Fruit fly (Drosophila melanogaster) whole organism, embryonic: Measurements from ENCODE around the gene pot.

Source experiments
- BtbVII ChIP-seq: fragments of 200-800 bp; sonication (Bioruptor generic); optimal IDR thresholded peaks from 3 replicates; lab custom pipeline; 2017; ENCODE audit warnings: missing biosample characterization, mild to moderate bottlenecking, missing genetic modification characterization
- CG11560 ChIP-seq: fragments of 200-800 bp; sonication (Bioruptor generic); IDR thresholded peaks from 3 replicates; pipeline ENCODE4 v1.3.6; 2022; ENCODE audit warnings: missing biosample characterization, missing genetic modification characterization
- CG13123 ChIP-seq: fragments of 200-800 bp; sonication (Bioruptor generic); optimal IDR thresholded peaks from 2 replicates; lab custom pipeline; 2016; ENCODE audit warnings: missing biosample characterization, missing genetic modification characterization
- CG14860 ChIP-seq: fragments of 200-800 bp; sonication (Bioruptor generic); IDR thresholded peaks from 3 replicates; pipeline ENCODE4 v1.3.6; 2022; ENCODE audit warnings: missing biosample characterization, missing genetic modification characterization; ENCODE audit not compliant: partially characterized antibody
- CG1529 ChIP-seq: fragments of 200-800 bp; sonication (Bioruptor generic); optimal IDR thresholded peaks from 3 replicates; lab custom pipeline; 2018; ENCODE audit warnings: missing biosample characterization, missing genetic modification characterization
- CG16779 ChIP-seq: fragments of 200-800 bp; sonication (Bioruptor generic); IDR thresholded peaks from 2 replicates; pipeline ENCODE4 v1.3.6; 2022; ENCODE audit warnings: missing biosample characterization, missing genetic modification characterization
- CG18619 ChIP-seq: fragments of 200-800 bp; sonication (Bioruptor generic); optimal IDR thresholded peaks from 3 replicates; lab custom pipeline; 2017; ENCODE audit warnings: missing biosample characterization, mild to moderate bottlenecking, missing genetic modification characterization
- CG6175 ChIP-seq: fragments of 200-800 bp; sonication (Bioruptor generic); IDR thresholded peaks from 3 replicates; pipeline ENCODE4 v1.3.6; 2022; ENCODE audit warnings: missing biosample characterization, missing genetic modification characterization
- CG7357 ChIP-seq: fragments of 200-800 bp; sonication (Bioruptor generic); IDR thresholded peaks from 3 replicates; pipeline ENCODE4 v1.3.6; 2022; ENCODE audit warnings: missing biosample characterization, missing genetic modification characterization
- E2f1 ChIP-seq: fragments of 200-800 bp; sonication (Bioruptor generic); IDR thresholded peaks from 2 replicates; pipeline ENCODE4 v1.3.6; 2022; ENCODE audit warnings: missing biosample characterization, missing genetic modification characterization
- GATAe ChIP-seq: fragments of 200-800 bp; sonication (Bioruptor generic); conservative IDR thresholded peaks from 2 replicates; pipeline ENCODE4 v1.3.6; 2022; ENCODE audit warnings: missing biosample characterization, missing genetic modification characterization
- HLH54F ChIP-seq: fragments of 200-800 bp; sonication (Bioruptor generic); optimal IDR thresholded peaks from 3 replicates; lab custom pipeline; 2016; ENCODE audit warnings: missing biosample characterization, missing genetic modification characterization
- Hsf ChIP-seq: fragments of 200-800 bp; sonication (Bioruptor generic); optimal IDR thresholded peaks from 3 replicates; lab custom pipeline; 2016; ENCODE audit warnings: missing biosample characterization, missing genetic modification characterization
- Lpt ChIP-seq: fragments of >200 bp; optimal IDR thresholded peaks from 2 replicates; lab custom pipeline; 2018; ENCODE audit warnings: missing biosample characterization, missing genetic modification characterization
- MTF-1 ChIP-seq: fragments of 200-800 bp; sonication (Bioruptor generic); optimal IDR thresholded peaks from 2 replicates; lab custom pipeline; 2018; ENCODE audit warnings: missing biosample characterization, mild to moderate bottlenecking, missing genetic modification characterization, borderline replicate concordance
- Max ChIP-seq: fragments of 200-800 bp; sonication (Bioruptor generic); optimal IDR thresholded peaks from 2 replicates; lab custom pipeline; 2016; ENCODE audit warnings: missing biosample characterization, mild to moderate bottlenecking, missing genetic modification characterization
- Mes4 ChIP-seq: fragments of 200-800 bp; sonication (Bioruptor generic); optimal IDR thresholded peaks from 2 replicates; lab custom pipeline; 2016; ENCODE audit warnings: missing biosample characterization, missing genetic modification characterization
- Mrtf ChIP-seq: fragments of 200-800 bp; sonication (Bioruptor generic); IDR thresholded peaks from 3 replicates; pipeline ENCODE4 v1.3.6; 2022; ENCODE audit warnings: missing biosample characterization, missing genetic modification characterization
- NC2β ChIP-seq: fragments of 200-800 bp; sonication (Bioruptor generic); optimal IDR thresholded peaks from 2 replicates; lab custom pipeline; 2016; ENCODE audit warnings: missing biosample characterization, missing genetic modification characterization
- Rx ChIP-seq: fragments of 200-800 bp; sonication (Bioruptor generic); IDR thresholded peaks from 2 replicates; pipeline ENCODE4 v1.3.6; 2022; ENCODE audit warnings: missing biosample characterization, missing genetic modification characterization
- Vsx1 ChIP-seq: fragments of 200-800 bp; sonication (Bioruptor generic); optimal IDR thresholded peaks from 2 replicates; lab custom pipeline; 2017; ENCODE audit warnings: missing biosample characterization, mild to moderate bottlenecking, missing genetic modification characterization, missing genetic modification reagents
- aop ChIP-seq: fragments of 200-800 bp; sonication (Bioruptor generic); IDR thresholded peaks from 2 replicates; pipeline ENCODE4 v1.3.6; 2022; ENCODE audit warnings: missing biosample characterization, missing genetic modification characterization
- bab2 ChIP-seq: fragments of 200-800 bp; sonication (Bioruptor generic); optimal IDR thresholded peaks from 2 replicates; lab custom pipeline; 2016; ENCODE audit warnings: missing biosample characterization, missing genetic modification characterization
- bbx ChIP-seq: fragments of 200-800 bp; sonication (Bioruptor generic); IDR thresholded peaks from 2 replicates; pipeline ENCODE4 v1.3.6; 2022; ENCODE audit warnings: missing biosample characterization, missing genetic modification characterization; ENCODE audit not compliant: partially characterized antibody
- bowl ChIP-seq: fragments of 200-800 bp; sonication (Bioruptor generic); IDR thresholded peaks from 2 replicates; pipeline ENCODE4 v1.3.6; 2022; ENCODE audit warnings: missing biosample characterization, missing genetic modification characterization
- corto ChIP-seq: fragments of 200-800 bp; sonication (Bioruptor generic); optimal IDR thresholded peaks from 2 replicates; lab custom pipeline; 2016; ENCODE audit warnings: missing biosample characterization, mild to moderate bottlenecking, missing genetic modification characterization, moderate library complexity
- gcm2 ChIP-seq: fragments of 200-800 bp; sonication (Bioruptor generic); optimal IDR thresholded peaks from 2 replicates; lab custom pipeline; 2016; ENCODE audit warnings: missing biosample characterization, missing genetic modification characterization
- gsb ChIP-seq: fragments of 200-800 bp; sonication (Bioruptor generic); IDR thresholded peaks from 2 replicates; pipeline ENCODE4 v1.3.6; 2022; ENCODE audit warnings: missing biosample characterization, missing genetic modification characterization
- hbn ChIP-seq: fragments of 200-800 bp; sonication (Bioruptor generic); IDR thresholded peaks from 2 replicates; pipeline ENCODE4 v1.3.6; 2022; ENCODE audit warnings: missing biosample characterization, missing genetic modification characterization; ENCODE audit not compliant: partially characterized antibody
- ind ChIP-seq: fragments of 200-800 bp; sonication (Bioruptor generic); optimal IDR thresholded peaks from 3 replicates; lab custom pipeline; 2016; ENCODE audit warnings: missing biosample characterization, missing genetic modification characterization
- ken ChIP-seq: fragments of 200-800 bp; sonication (Bioruptor generic); IDR thresholded peaks from 3 replicates; pipeline ENCODE4 v1.3.6; 2022; ENCODE audit warnings: missing biosample characterization, missing genetic modification characterization
- knrl ChIP-seq: fragments of 200-800 bp; sonication (Bioruptor generic); IDR thresholded peaks from 3 replicates; pipeline ENCODE4 v1.3.6; 2022; ENCODE audit warnings: missing biosample characterization, missing genetic modification characterization; ENCODE audit not compliant: partially characterized antibody
- lola ChIP-seq, 3 experiments: fragments of >200 bp in 2 of 3; fragments of 200-800 bp in 1 of 3; sonication (Bioruptor generic) in 1 of 3; optimal IDR thresholded peaks; 2 replicates each; lab custom pipeline; 2017 to 2019; ENCODE audit warnings: missing biosample characterization in 3 of 3, missing genetic modification characterization in 3 of 3, mild to moderate bottlenecking in 1 of 3, moderate library complexity in 1 of 3
- maf-S ChIP-seq: fragments of 200-800 bp; sonication (Bioruptor generic); optimal IDR thresholded peaks from 2 replicates; lab custom pipeline; 2016; ENCODE audit warnings: missing biosample characterization, missing genetic modification characterization
- odd ChIP-seq: fragments of 200-800 bp; sonication (Bioruptor generic); optimal IDR thresholded peaks from 2 replicates; lab custom pipeline; 2017; ENCODE audit warnings: missing biosample characterization, mild to moderate bottlenecking, missing genetic modification characterization
- otp ChIP-seq: fragments of 200-800 bp; sonication (Bioruptor generic); IDR thresholded peaks from 3 replicates; pipeline ENCODE4, ENCODE4 v1.3.6; 2022; ENCODE audit warnings: missing biosample characterization, missing genetic modification characterization
- pfk ChIP-seq: fragments of 200-800 bp; sonication (Bioruptor generic); optimal IDR thresholded peaks from 2 replicates; lab custom pipeline; 2018; ENCODE audit warnings: missing biosample characterization, mild to moderate bottlenecking, missing genetic modification characterization, moderate library complexity
- pita ChIP-seq: fragments of 200-800 bp; sonication (Bioruptor generic); optimal IDR thresholded peaks from 2 replicates; lab custom pipeline; 2017; ENCODE audit warnings: missing biosample characterization, mild to moderate bottlenecking, missing genetic modification characterization
- pum ChIP-seq: fragments of 200-800 bp; sonication (Bioruptor generic); optimal IDR thresholded peaks from 2 replicates; lab custom pipeline; 2016; ENCODE audit warnings: missing biosample characterization, missing genetic modification characterization
- run ChIP-seq: fragments of 200-800 bp; sonication (Bioruptor generic); optimal IDR thresholded peaks from 3 replicates; lab custom pipeline; 2018; ENCODE audit warnings: missing biosample characterization, mild to moderate bottlenecking, missing genetic modification characterization
- salm ChIP-seq: fragments of 200-800 bp; sonication (Bioruptor generic); optimal IDR thresholded peaks from 2 replicates; lab custom pipeline; 2018; ENCODE audit warnings: missing biosample characterization, mild to moderate bottlenecking, missing genetic modification characterization
- sc ChIP-seq, 3 experiments: fragments of >200 bp in 2 of 3; fragments of 200-800 bp in 1 of 3; sonication (Bioruptor generic) in 1 of 3; optimal IDR thresholded peaks; 2 replicates in 2 of 3; 3 replicates in 1 of 3; lab custom pipeline; 2017; ENCODE audit warnings: mild to moderate bottlenecking in 1 of 3, missing biosample characterization in 1 of 3, missing genetic modification characterization in 1 of 3, missing genetic modification reagents in 1 of 3
- scrt ChIP-seq: fragments of 200-800 bp; sonication (Bioruptor generic); optimal IDR thresholded peaks from 2 replicates; lab custom pipeline; 2018; ENCODE audit warnings: missing biosample characterization, mild to moderate bottlenecking, missing genetic modification characterization, moderate library complexity
- slp2 ChIP-seq: fragments of 200-800 bp; sonication (Bioruptor generic); optimal IDR thresholded peaks from 2 replicates; lab custom pipeline; 2016; ENCODE audit warnings: missing biosample characterization, missing genetic modification characterization
- tap ChIP-seq: fragments of 200-800 bp; optimal IDR thresholded peaks from 3 replicates; lab custom pipeline; 2019; ENCODE audit warnings: missing biosample characterization, mild to moderate bottlenecking, missing genetic modification characterization, moderate library complexity
- tup ChIP-seq: fragments of 200-800 bp; sonication (Bioruptor generic); optimal IDR thresholded peaks from 2 replicates; lab custom pipeline; 2016; ENCODE audit warnings: missing biosample characterization, mild to moderate bottlenecking, missing genetic modification characterization, moderate library complexity
- vfl ChIP-seq: fragments of 200-800 bp; sonication (Bioruptor generic); optimal IDR thresholded peaks from 2 replicates; lab custom pipeline; 2016; ENCODE audit warnings: missing biosample characterization, missing genetic modification characterization

The pot gene

dm6 chrX:11857522-11858438 is 59.3 kb downstream of the pot start (continued):
- TF ChIP-seq CG14860 (GFP tag; lab: Robert Waterston, UW): no peak
- TF ChIP-seq sc (optimal IDR thresholded peaks at IDR 0.05; lab: Kevin White, UChicago): no peak
- peak; percentile 55 for TF ChIP-seq sc (GFP tag; optimal IDR thresholded peaks at IDR 0.05; lab: Kevin White, UChicago)
- TF ChIP-seq CG16779: no peak
- peak; percentile 79 for TF ChIP-seq bab2 (GFP tag; lab: Kevin White, UChicago)
- peak; percentile 37; the same call in 1 of the 2 replicates for TF ChIP-seq gsb (GFP tag; lab: Robert Waterston, UW)
- no peak for TF ChIP-seq knrl (GFP tag; lab: Robert Waterston, UW)
- peak; percentile 36 for TF ChIP-seq CG18619
- TF ChIP-seq run: peak; percentile 10
- TF ChIP-seq pita (GFP tag; lab: Kevin White, UChicago): no peak
- peak; percentile 10 for TF ChIP-seq BtbVII (GFP tag; lab: Kevin White, UChicago)
- TF ChIP-seq Max (GFP tag; lab: Kevin White, UChicago): peak; percentile 41
- TF ChIP-seq GATAe (GFP tag; lab: Robert Waterston, UW): peak; percentile 36; the same call in 1 of the 2 replicates
- no peak for TF ChIP-seq hbn
- TF ChIP-seq ind (GFP tag; lab: Kevin White, UChicago): peak; percentile 61
- TF ChIP-seq vfl (GFP tag; lab: Kevin White, UChicago): peak; percentile 5
- TF ChIP-seq CG7357: peak; percentile 57; the same call in 1 of the 3 replicates
- peak; percentile 77 for TF ChIP-seq slp2 (GFP tag; lab: Kevin White, UChicago)
- TF ChIP-seq gcm2 (GFP tag; lab: Kevin White, UChicago): no peak
- TF ChIP-seq salm (tag; lab: Kevin White, UChicago): peak; percentile 17
- TF ChIP-seq tap (tag; lab: Kevin White, UChicago): peak; percentile 69
- no peak for TF ChIP-seq CG13123
- peak; percentile 41 for TF ChIP-seq corto
- no peak for TF ChIP-seq tup (GFP tag; lab: Kevin White, UChicago)
- no peak for TF ChIP-seq pfk
- peak; percentile 75; the same call in 1 of the 2 replicates for TF ChIP-seq Rx (GFP tag; lab: Robert Waterston, UW)
- TF ChIP-seq Mes4: peak; percentile 28
- 0 out of 2 replicates have a peak, but pooled peaks have one; percentile 44 for TF ChIP-seq aop (GFP tag; lab: Robert Waterston, UW)
- TF ChIP-seq odd (GFP tag; lab: Kevin White, UChicago): peak; percentile 36
- TF ChIP-seq pum (GFP tag; lab: Kevin White, UChicago): peak; percentile 82
- peak; percentile 79 for TF ChIP-seq Mrtf (GFP tag; lab: Robert Waterston, UW)
- TF ChIP-seq Vsx1 (GFP tag; lab: Kevin White, UChicago): peak; percentile 47
- no peak for TF ChIP-seq bbx (GFP tag; lab: Robert Waterston, UW)
- peak; percentile 27; the same call in 1 of the 3 replicates for TF ChIP-seq CG6175 (GFP tag; lab: Robert Waterston, UW)
- TF ChIP-seq otp (GFP tag; lab: Robert Waterston, UW): peak; percentile 90
- peak; percentile 68; the same call in 1 of the 3 replicates for TF ChIP-seq ken (GFP tag; lab: Robert Waterston, UW)
- peak; percentile 49; the same call in 2 of the 3 replicates for TF ChIP-seq CG11560
- TF ChIP-seq E2f1 (GFP tag; lab: Robert Waterston, UW): peak; percentile 70
- TF ChIP-seq maf-S (GFP tag; lab: Kevin White, UChicago): peak; percentile 5
- TF ChIP-seq MTF-1 (GFP tag; lab: Kevin White, UChicago): peak; percentile 46
- TF ChIP-seq Lpt (GFP tag; lab: Kevin White, UChicago): no peak
- peak; percentile 1 for TF ChIP-seq HLH54F
- TF ChIP-seq scrt (GFP tag; lab: Kevin White, UChicago): peak; percentile 35
- peak in 1 of 3 experiments; percentile 67 for TF ChIP-seq lola (GFP tag; optimal IDR thresholded peaks at IDR 0.05; lab: Kevin White, UChicago)
- peak; percentile 68 for TF ChIP-seq Hsf
- peak; percentile 65 for TF ChIP-seq CG1529 (GFP tag; lab: Kevin White, UChicago)
- TF ChIP-seq bowl (GFP tag; lab: Robert Waterston, UW): peak; percentile 36; the same call in 1 of the 2 replicates
- peak; percentile 51 for TF ChIP-seq NC2β (GFP tag; lab: Kevin White, UChicago)
